Fruit fly (Drosophila melanogaster): ENCODE measurements around the gene scf.

scf gene

dm6 chr3L:1258547-1258946, 39.9 kb upstream of the scf start (continued):
- TF ChIP-seq row (GFP tag; IDR thresholded peaks at IDR 0.05): peak; percentile 69
- TF ChIP-seq fd3F (GFP tag; optimal IDR thresholded peaks at IDR 0.05): peak; percentile 43
- TF ChIP-seq lmd (GFP tag; IDR thresholded peaks at IDR 0.05): peak; percentile 27; the same call in 1 of the 2 replicates
- peak; percentile 69 for TF ChIP-seq CG15269 (tag; optimal IDR thresholded peaks at IDR 0.05)
- TF ChIP-seq sd (tag; optimal IDR thresholded peaks at IDR 0.05): peak; percentile 18
- TF ChIP-seq CG12659 (GFP tag; optimal IDR thresholded peaks at IDR 0.05): peak; percentile 17
- no peak for TF ChIP-seq Sry-β (GFP tag; optimal IDR thresholded peaks at IDR 0.05)
- peak; percentile 27 for TF ChIP-seq CG8924 (tag; optimal IDR thresholded peaks at IDR 0.05)
- peak; percentile 22; the same call in 1 of the 2 replicates for TF ChIP-seq CG10366 (GFP tag; IDR thresholded peaks at IDR 0.05)
- peak; percentile 40 for TF ChIP-seq CoRest (tag; optimal IDR thresholded peaks at IDR 0.05)
- TF ChIP-seq Meics (GFP tag; optimal IDR thresholded peaks at IDR 0.05): peak; percentile 34
- TF ChIP-seq CG30403 (GFP tag; optimal IDR thresholded peaks at IDR 0.05): peak; percentile 18
- peak; percentile 8 for TF ChIP-seq Hmr (GFP tag; optimal IDR thresholded peaks at IDR 0.05)
- TF ChIP-seq sob (GFP tag; IDR thresholded peaks at IDR 0.05): peak; percentile 49; the same call in 1 of the 2 replicates
- TF ChIP-seq hbn (GFP tag; IDR thresholded peaks at IDR 0.05; ENCODE audit: partially characterized antibody): no peak
- TF ChIP-seq odd (GFP tag; optimal IDR thresholded peaks at IDR 0.05): no peak
- no peak for TF ChIP-seq Dip2 (GFP tag; IDR thresholded peaks at IDR 0.05)
- TF ChIP-seq CG7839 (tag; optimal IDR thresholded peaks at IDR 0.05): peak; percentile 40
- TF ChIP-seq Nf-YB (GFP tag; optimal IDR thresholded peaks at IDR 0.05): no peak
- TF ChIP-seq CG32532 (GFP tag; IDR thresholded peaks at IDR 0.05): peak; percentile 51
- TF ChIP-seq dmrt99B (tag; optimal IDR thresholded peaks at IDR 0.05): peak; percentile 20

dm6 chr3L:1264998-1265397, 33.5 kb upstream of the scf start:
- TF ChIP-seq sens (GFP tag) (peak; percentile 50), sd (tag; optimal IDR thresholded peaks at IDR 0.05) (peak; percentile 9), wor (GFP tag; IDR thresholded peaks at IDR 0.05) (no peak), vfl (GFP tag; optimal IDR thresholded peaks at IDR 0.05) (no peak)

dm6 chr3L:1265423-1266002, 33.0 kb upstream of the scf start:
- TF ChIP-seq nmo (GFP tag; optimal IDR thresholded peaks at IDR 0.05): no peak
- no peak for TF ChIP-seq CG6813 (GFP tag; optimal IDR thresholded peaks at IDR 0.05)
- no peak for TF ChIP-seq CG3726 (GFP tag; IDR thresholded peaks at IDR 0.05)
- no peak for TF ChIP-seq TFAM (GFP tag; optimal IDR thresholded peaks at IDR 0.05)
- peak; percentile 31 for TF ChIP-seq CG13894 (tag; optimal IDR thresholded peaks at IDR 0.05)
- TF ChIP-seq lab (GFP tag; optimal IDR thresholded peaks at IDR 0.05): no peak
- TF ChIP-seq CG11695 (GFP tag; IDR thresholded peaks at IDR 0.05): 0 out of 3 replicates have a peak, but pooled peaks have one; percentile 8
- TF ChIP-seq Atf3 (GFP tag; optimal IDR thresholded peaks at IDR 0.05): no peak
- no peak for TF ChIP-seq CG3163 (GFP tag; optimal IDR thresholded peaks at IDR 0.05)
- no peak for TF ChIP-seq Ptx1 (GFP tag; IDR thresholded peaks at IDR 0.05)
- TF ChIP-seq HHEX (GFP tag; optimal IDR thresholded peaks at IDR 0.05): no peak
- TF ChIP-seq wdn (GFP tag; IDR thresholded peaks at IDR 0.05): no peak
- TF ChIP-seq Neu2 (GFP tag; optimal IDR thresholded peaks at IDR 0.05; ENCODE audit: borderline replicate concordance): no peak
- TF ChIP-seq cad (GFP tag; optimal IDR thresholded peaks at IDR 0.05): no peak
- peak; percentile 84 for TF ChIP-seq Deaf1 (tag; optimal IDR thresholded peaks at IDR 0.05)
- TF ChIP-seq fd3F (GFP tag; optimal IDR thresholded peaks at IDR 0.05): no peak
- TF ChIP-seq fd64A (GFP tag; optimal IDR thresholded peaks at IDR 0.05): no peak
- peak; percentile 88 for TF ChIP-seq z (GFP tag; IDR thresholded peaks at IDR 0.05)
- TF ChIP-seq CG11398 (GFP tag; optimal IDR thresholded peaks at IDR 0.05): no peak
- TF ChIP-seq Awh (GFP tag; IDR thresholded peaks at IDR 0.05): no peak; the same call in 1 of the 2 replicates
- TF ChIP-seq CG14710 (tag; optimal IDR thresholded peaks at IDR 0.05): no peak
- TF ChIP-seq CTCF (GFP tag; optimal IDR thresholded peaks at IDR 0.05): no peak
- no peak for TF ChIP-seq CG2120 (GFP tag; optimal IDR thresholded peaks at IDR 0.05)
- TF ChIP-seq sqz (GFP tag; optimal IDR thresholded peaks at IDR 0.05): no peak
- peak; percentile 44 for TF ChIP-seq grn (GFP tag; optimal IDR thresholded peaks at IDR 0.05)
- TF ChIP-seq Med (GFP tag): no peak
- no peak for TF ChIP-seq lmd (GFP tag; IDR thresholded peaks at IDR 0.05)
